Worm (Caenorhabditis elegans) whole organism, L3 larva: ENCODE results near the gene pmp-1.

Experiments used
- R02D3.7 ChIP-seq: fragments of 150-350 bp; optimal IDR thresholded peaks from 2 replicates; lab custom pipeline; 2014; ENCODE audit warnings: missing biosample characterization, missing genetic modification characterization
- ama-1 ChIP-seq: fragments of 150-350 bp; optimal IDR thresholded peaks from 2 replicates; lab custom pipeline; 2018
- ceh-28 ChIP-seq: fragments of 150-350 bp; optimal IDR thresholded peaks from 2 replicates; lab custom pipeline; 2014; ENCODE audit warnings: missing biosample characterization, missing genetic modification reagents, missing genetic modification characterization
- ceh-82 ChIP-seq: fragments of 150-350 bp; optimal IDR thresholded peaks from 2 replicates; lab custom pipeline; 2014; ENCODE audit warnings: missing biosample characterization, missing genetic modification characterization
- ceh-9 ChIP-seq: sonication (generic microtip); optimal IDR thresholded peaks from 2 replicates; lab custom pipeline; 2018; ENCODE audit warnings: missing biosample characterization, missing genetic modification characterization
- egl-27 ChIP-seq: sonication (generic microtip); optimal IDR thresholded peaks from 4 replicates; lab custom pipeline; 2017; ENCODE audit warnings: missing biosample characterization, missing genetic modification reagents, missing genetic modification characterization
- egl-5 ChIP-seq: fragments of 150-350 bp; optimal IDR thresholded peaks from 2 replicates; lab custom pipeline; 2017; ENCODE audit warnings: missing biosample characterization, missing genetic modification reagents, missing genetic modification characterization, inconsistent platforms
- elt-1 ChIP-seq: fragments of 150-350 bp; optimal IDR thresholded peaks from 2 replicates; lab custom pipeline; 2014; ENCODE audit warnings: missing biosample characterization, missing genetic modification characterization
- elt-2 ChIP-seq: sonication (generic microtip); optimal IDR thresholded peaks from 2 replicates; lab custom pipeline; 2016; ENCODE audit warnings: missing genetic modification reagents, mild to moderate bottlenecking, missing genetic modification characterization, missing compliant biosample characterization
- fkh-10 ChIP-seq: sonication (generic microtip); optimal IDR thresholded peaks from 2 replicates; lab custom pipeline; 2017; ENCODE audit warnings: missing biosample characterization, missing genetic modification reagents, missing genetic modification characterization
- fos-1 ChIP-seq: fragments of 150-350 bp; optimal IDR thresholded peaks from 2 replicates; lab custom pipeline; 2014; ENCODE audit warnings: missing biosample characterization, missing genetic modification characterization
- hmg-11 ChIP-seq: sonication (generic microtip); optimal IDR thresholded peaks from 2 replicates; lab custom pipeline; 2016; ENCODE audit warnings: missing genetic modification characterization, missing compliant biosample characterization
- jun-1 ChIP-seq: fragments of 150-350 bp; optimal IDR thresholded peaks from 2 replicates; lab custom pipeline; 2014; ENCODE audit warnings: missing biosample characterization, missing genetic modification reagents, missing genetic modification characterization
- lin-15B ChIP-seq: fragments of 150-350 bp; optimal IDR thresholded peaks from 2 replicates; lab custom pipeline; 2014; ENCODE audit warnings: missing biosample characterization, missing genetic modification characterization
- lsy-12 ChIP-seq: sonication (generic microtip); optimal IDR thresholded peaks from 2 replicates; lab custom pipeline; 2016; ENCODE audit warnings: mild to moderate bottlenecking, missing genetic modification characterization, missing compliant biosample characterization
- mml-1 ChIP-seq: fragments of 150-350 bp; sonication (generic microtip); optimal IDR thresholded peaks from 3 replicates; lab custom pipeline; 2014; ENCODE audit warnings: missing biosample characterization, missing genetic modification characterization
- nhr-12 ChIP-seq: fragments of 150-350 bp; optimal IDR thresholded peaks from 2 replicates; lab custom pipeline; 2014; ENCODE audit warnings: missing biosample characterization, missing genetic modification characterization
- nhr-23 ChIP-seq: fragments of 150-350 bp; optimal IDR thresholded peaks from 2 replicates; lab custom pipeline; 2014; ENCODE audit warnings: missing biosample characterization, missing genetic modification reagents, missing genetic modification characterization
- nhr-43 ChIP-seq: sonication (generic microtip); optimal IDR thresholded peaks from 2 replicates; lab custom pipeline; 2016; ENCODE audit warnings: mild to moderate bottlenecking, missing genetic modification characterization, missing compliant biosample characterization; ENCODE audit not compliant: poor library complexity, severe bottlenecking
- nhr-67 ChIP-seq: fragments of 150-350 bp; optimal IDR thresholded peaks from 2 replicates; lab custom pipeline; 2014; ENCODE audit warnings: missing biosample characterization, missing genetic modification characterization
- nhr-76 ChIP-seq: fragments of 150-350 bp; sonication (generic microtip); optimal IDR thresholded peaks from 5 replicates; lab custom pipeline; 2014; ENCODE audit warnings: missing biosample characterization, missing genetic modification characterization
- nhr-77 ChIP-seq: fragments of 150-350 bp; optimal IDR thresholded peaks from 2 replicates; lab custom pipeline; 2014; ENCODE audit warnings: missing biosample characterization, missing genetic modification characterization
- pha-4 ChIP-seq: fragments of 150-350 bp; optimal IDR thresholded peaks from 2 replicates; lab custom pipeline; 2014; ENCODE audit warnings: missing biosample characterization, missing genetic modification reagents, missing genetic modification characterization
- pqm-1 ChIP-seq: fragments of 150-350 bp; optimal IDR thresholded peaks from 2 replicates; lab custom pipeline; 2017; ENCODE audit warnings: missing biosample characterization, missing genetic modification characterization, inconsistent platforms
- sea-2 ChIP-seq: fragments of 150-350 bp; sonication (generic microtip); optimal IDR thresholded peaks from 4 replicates; lab custom pipeline; 2014; ENCODE audit warnings: missing biosample characterization, missing genetic modification reagents, missing genetic modification characterization
- skn-1 ChIP-seq: fragments of 150-350 bp; optimal IDR thresholded peaks from 2 replicates; lab custom pipeline; 2014; ENCODE audit warnings: missing biosample characterization, missing genetic modification characterization
- unc-39 ChIP-seq: sonication (generic microtip); optimal IDR thresholded peaks from 4 replicates; lab custom pipeline; 2017; ENCODE audit warnings: missing biosample characterization, missing genetic modification characterization
- ztf-4 ChIP-seq: fragments of 150-350 bp; optimal IDR thresholded peaks from 2 replicates; lab custom pipeline; 2014; ENCODE audit warnings: missing biosample characterization, missing genetic modification characterization

pmp-1 gene

DNA sequence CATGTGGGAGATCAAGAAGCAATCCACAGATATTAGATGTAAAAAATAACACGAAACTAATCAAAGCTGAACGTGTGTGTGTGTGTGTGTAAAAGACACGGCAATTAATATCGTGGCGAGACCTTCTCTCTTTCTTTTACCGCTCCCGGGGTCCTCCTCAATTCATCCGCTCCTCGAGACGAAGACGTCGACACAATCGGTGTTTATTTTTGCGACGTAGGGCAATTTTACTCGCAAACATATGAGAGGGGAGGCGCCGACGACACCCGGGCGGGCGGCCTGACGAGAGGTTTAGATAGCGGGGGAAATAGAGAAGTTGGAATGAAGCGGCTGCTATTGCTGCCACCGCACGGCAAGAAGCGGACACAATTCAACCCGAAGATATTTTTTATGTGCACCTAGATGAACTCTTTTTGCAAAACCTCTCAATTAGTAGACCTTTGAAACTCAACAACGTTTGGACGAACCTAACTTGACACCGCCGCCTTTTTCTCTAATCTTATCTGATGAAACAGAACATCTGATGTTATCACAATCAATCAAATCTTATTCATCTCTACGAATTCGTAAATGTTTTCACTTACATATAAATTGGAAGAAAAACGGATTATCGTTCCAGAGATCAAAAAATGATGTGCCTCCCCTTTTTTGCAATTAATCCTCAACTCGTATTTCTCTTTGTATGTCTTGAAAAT is 50.7 kb downstream of the pmp-1 start:
- no peak for TF ChIP-seq R02D3.7 (tag; lab: Kevin White, UChicago)
- TF ChIP-seq nhr-76 (tag; lab: Kevin White, UChicago) = no peak
- TF ChIP-seq unc-39 (tag; lab: Kevin White, UChicago) = no peak
- no peak for TF ChIP-seq ceh-82 (tag; lab: Kevin White, UChicago)
- no peak for TF ChIP-seq mml-1 (tag; lab: Kevin White, UChicago)
- no peak for TF ChIP-seq sea-2 (GFP tag; lab: Kevin White, UChicago)
- no peak for TF ChIP-seq nhr-77 (tag; lab: Kevin White, UChicago)
- no peak for TF ChIP-seq ceh-9 (tag; lab: Kevin White, UChicago)
- TF ChIP-seq ceh-28 = no peak
- TF ChIP-seq pqm-1 = no peak
- no peak for TF ChIP-seq lin-15B (tag; lab: Kevin White, UChicago)
- peak; percentile 16 for TF ChIP-seq hmg-11
- TF ChIP-seq egl-5 (tag; lab: Kevin White, UChicago) = peak; percentile 49
- no peak for TF ChIP-seq lsy-12 (tag; lab: Kevin White, UChicago)
- no peak for TF ChIP-seq nhr-67 (tag; lab: Kevin White, UChicago)
- no peak for TF ChIP-seq ztf-4
- TF ChIP-seq elt-2 (tag; lab: Kevin White, UChicago) = peak; percentile 7
- TF ChIP-seq nhr-12 (tag; lab: Kevin White, UChicago) = no peak
- TF ChIP-seq nhr-23 (tag; lab: Kevin White, UChicago) = no peak
- TF ChIP-seq egl-27 (tag; lab: Kevin White, UChicago) = no peak
- peak; percentile 11 for TF ChIP-seq pha-4
- TF ChIP-seq elt-1 (tag; lab: Kevin White, UChicago) = peak; percentile 90
- TF ChIP-seq fos-1 (tag; lab: Kevin White, UChicago) = no peak

DNA sequence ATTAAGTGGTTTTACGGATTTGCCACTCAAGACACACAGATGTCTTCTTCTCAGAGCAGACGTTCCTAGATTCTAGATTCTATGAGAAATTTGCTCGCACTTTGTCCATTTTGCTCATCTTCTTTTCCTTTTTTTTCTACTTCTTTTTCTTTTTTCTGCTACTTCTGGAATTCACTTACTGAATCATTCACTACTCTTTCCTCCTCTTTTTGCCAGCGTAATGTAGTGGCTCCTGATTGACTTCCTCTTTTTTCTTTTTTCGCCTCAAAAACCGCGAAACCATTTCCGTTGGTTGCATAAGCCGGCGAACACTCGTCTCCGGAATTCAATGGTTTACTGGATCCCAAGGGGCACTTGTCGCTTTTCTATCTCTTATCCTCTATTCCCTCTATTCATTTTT is 51.3 kb downstream of the pmp-1 start:
- no peak for TF ChIP-seq jun-1 (tag; lab: Kevin White, UChicago)
- no peak for TF ChIP-seq R02D3.7 (tag; lab: Kevin White, UChicago)
- no peak for TF ChIP-seq unc-39 (tag; lab: Kevin White, UChicago)
- TF ChIP-seq mml-1 (tag; lab: Kevin White, UChicago) = no peak
- no peak for TF ChIP-seq ama-1 (lab: Kevin White, UChicago)
- TF ChIP-seq fkh-10 (GFP tag; lab: Kevin White, UChicago) = peak; percentile 14

DNA sequence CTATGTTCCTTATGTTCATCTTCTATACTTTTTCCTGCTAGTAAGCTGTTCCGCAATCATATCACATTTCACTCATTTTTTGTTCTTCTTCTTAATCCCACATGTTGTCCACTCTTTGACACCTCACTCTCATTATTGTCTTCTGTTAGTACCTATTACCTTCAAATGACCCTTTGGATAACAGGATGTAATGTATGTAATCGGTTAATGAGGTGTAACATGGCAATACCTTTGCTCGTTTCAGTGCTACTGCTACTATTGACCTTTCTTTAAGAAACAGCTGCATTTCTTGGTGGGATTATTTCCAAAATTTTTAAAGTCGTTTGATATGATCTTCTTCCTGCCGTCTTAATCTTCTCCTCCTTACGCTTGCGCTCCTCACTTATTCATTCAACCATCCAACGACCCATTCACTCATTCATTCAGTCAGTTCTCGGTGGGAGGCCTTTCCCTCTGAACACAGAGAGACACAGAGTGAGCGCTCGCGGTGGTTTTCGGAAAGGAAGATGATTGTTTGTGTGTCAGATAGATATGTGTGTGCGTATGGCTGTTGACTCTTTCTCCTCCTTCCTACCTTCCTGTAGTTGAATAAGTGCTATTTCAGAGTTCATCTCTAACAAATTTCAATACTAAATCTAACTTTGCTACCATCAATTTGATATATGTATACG is 51.9 kb downstream of the pmp-1 start:
- TF ChIP-seq pha-4 (peak; percentile 29), elt-1 (tag; lab: Kevin White, UChicago) (peak; percentile 14), hmg-11 (peak; percentile 0), egl-27 (tag; lab: Kevin White, UChicago) (no peak), nhr-43 (tag; lab: Kevin White, UChicago) (no peak), egl-5 (tag; lab: Kevin White, UChicago) (peak; percentile 36), jun-1 (tag; lab: Kevin White, UChicago) (no peak)

DNA sequence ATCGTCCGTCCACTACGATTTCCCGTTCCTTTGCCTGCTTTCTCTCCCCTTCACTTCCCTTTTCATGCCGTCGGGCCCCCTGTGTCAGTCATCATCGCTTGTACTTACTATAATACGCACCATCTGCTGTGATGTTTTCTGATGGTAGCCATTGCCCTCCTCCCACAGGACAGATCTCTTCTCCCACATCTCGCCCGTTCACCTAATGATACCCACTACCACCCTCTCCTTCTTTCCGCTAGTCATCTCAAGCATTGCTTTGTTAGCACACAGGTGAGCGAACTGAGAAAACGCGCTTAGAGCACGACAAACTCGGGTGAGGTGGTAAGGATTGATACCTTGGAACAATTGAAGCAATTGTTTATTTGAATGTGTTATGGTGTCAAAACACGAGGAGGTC is 52.6 kb downstream of the pmp-1 start:
- TF ChIP-seq skn-1 (tag; lab: Kevin White, UChicago) = no peak
- TF ChIP-seq elt-2 (tag; lab: Kevin White, UChicago) = no peak
